Worm (Caenorhabditis elegans) whole organism, young adult: Measurements from ENCODE around the gene rsp-1.

Source experiments
- B0336.3 ChIP-seq: fragments of 200-800 bp; sonication (Bioruptor generic); IDR thresholded peaks from 2 replicates; pipeline ENCODE4 v1.3.6; 2022; ENCODE audit warnings: missing genetic modification characterization, missing compliant biosample characterization
- ama-1 ChIP-seq, 3 experiments: fragments of 150-350 bp in 1 of 3; sonication (generic microtip) in 2 of 3; optimal IDR thresholded peaks; 2 replicates each; lab custom pipeline; 2014 to 2018; ENCODE audit warnings: missing biosample characterization in 2 of 3, missing genetic modification characterization in 2 of 3, missing genetic modification reagents in 2 of 3
- dpl-1 ChIP-seq: fragments of 150-350 bp; optimal IDR thresholded peaks from 2 replicates; lab custom pipeline; 2014; ENCODE audit warnings: missing biosample characterization, missing genetic modification reagents, missing genetic modification characterization
- efl-1 ChIP-seq: fragments of 150-350 bp; optimal IDR thresholded peaks from 2 replicates; lab custom pipeline; 2014; ENCODE audit warnings: missing biosample characterization, missing genetic modification reagents, missing genetic modification characterization
- pha-4 ChIP-seq: fragments of 150-350 bp; sonication (generic microtip); optimal IDR thresholded peaks from 2 replicates; lab custom pipeline; 2014; ENCODE audit warnings: missing biosample characterization, missing genetic modification reagents, missing genetic modification characterization
- rcor-1 ChIP-seq: fragments of 200-800 bp; sonication (Bioruptor generic); IDR thresholded peaks from 2 replicates; pipeline ENCODE4 v1.3.6; 2022; ENCODE audit warnings: missing genetic modification reagents, missing genetic modification characterization, missing compliant biosample characterization

DNA sequence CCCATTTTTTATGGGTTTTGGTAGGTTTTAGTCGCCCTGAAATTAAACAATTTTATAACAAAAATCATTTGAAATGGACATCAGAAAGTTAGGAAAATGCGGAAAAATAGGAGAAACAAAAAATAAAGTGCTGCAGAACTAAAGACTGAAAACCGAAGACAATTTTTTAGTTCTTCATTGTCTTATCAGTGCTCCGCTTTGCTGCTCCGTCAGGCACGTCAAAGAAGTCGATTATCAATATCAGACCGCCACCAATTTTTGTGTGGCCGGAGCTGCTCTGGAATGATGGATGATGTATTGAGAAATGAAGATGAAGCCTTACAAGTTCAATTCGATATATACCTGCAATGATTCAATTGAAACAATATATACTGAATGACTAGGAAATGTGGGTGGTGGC, 14.7 kb upstream of the rsp-1 start, which contains the start of gene vha-6:
- TF ChIP-seq pha-4 (tag; lab: Kevin White, UChicago) (no peak), dpl-1 (GFP tag; lab: Kevin White, UChicago) (no peak), ama-1 (optimal IDR thresholded peaks at IDR 0.05; lab: Kevin White, UChicago) (no peak), ama-1 (GFP tag; optimal IDR thresholded peaks at IDR 0.05; lab: Kevin White, UChicago) (no peak), efl-1 (GFP tag; lab: Kevin White, UChicago) (no peak), rcor-1 (GFP tag; lab: Robert Waterston, UW) (no peak), B0336.3 (GFP tag; lab: Robert Waterston, UW) (no peak)
